Worm (Caenorhabditis elegans) whole organism, L2 larva: Measurements from ENCODE around the gene fbxa-26.

Experiments
- R02D3.7 ChIP-seq: fragments of 150-350 bp; optimal IDR thresholded peaks from 2 replicates; lab custom pipeline; 2014; ENCODE audit warnings: missing biosample characterization, missing genetic modification characterization
- alr-1 ChIP-seq: fragments of 150-350 bp; optimal IDR thresholded peaks from 2 replicates; lab custom pipeline; 2014; ENCODE audit warnings: missing biosample characterization, missing genetic modification characterization
- ceh-16 ChIP-seq: fragments of 150-350 bp; optimal IDR thresholded peaks from 2 replicates; lab custom pipeline; 2014; ENCODE audit warnings: missing biosample characterization, missing genetic modification characterization
- ceh-82 ChIP-seq: fragments of 150-350 bp; optimal IDR thresholded peaks from 2 replicates; lab custom pipeline; 2014; ENCODE audit warnings: missing biosample characterization, missing genetic modification characterization
- dmd-4 ChIP-seq: sonication (generic microtip); optimal IDR thresholded peaks from 2 replicates; lab custom pipeline; 2017; ENCODE audit warnings: missing biosample characterization, missing genetic modification characterization
- fos-1 ChIP-seq: fragments of 150-350 bp; optimal IDR thresholded peaks from 2 replicates; lab custom pipeline; 2014; ENCODE audit warnings: missing biosample characterization, missing genetic modification characterization
- lin-13 ChIP-seq: fragments of 150-350 bp; optimal IDR thresholded peaks from 2 replicates; lab custom pipeline; 2014; ENCODE audit warnings: missing biosample characterization, missing genetic modification reagents, missing genetic modification characterization
- nhr-12 ChIP-seq: fragments of 150-350 bp; optimal IDR thresholded peaks from 2 replicates; lab custom pipeline; 2014; ENCODE audit warnings: missing biosample characterization, missing genetic modification characterization
- nhr-21 ChIP-seq: fragments of 150-350 bp; optimal IDR thresholded peaks from 2 replicates; lab custom pipeline; 2014; ENCODE audit warnings: missing biosample characterization, missing genetic modification characterization
- snpc-4 ChIP-seq: fragments of 150-350 bp; optimal IDR thresholded peaks from 2 replicates; lab custom pipeline; 2014; ENCODE audit warnings: missing biosample characterization, missing genetic modification characterization
- unc-39 ChIP-seq: fragments of 150-350 bp; optimal IDR thresholded peaks from 2 replicates; lab custom pipeline; 2014; ENCODE audit warnings: missing biosample characterization, missing genetic modification characterization
- ztf-11 ChIP-seq: sonication (generic microtip); optimal IDR thresholded peaks from 2 replicates; lab custom pipeline; 2017; ENCODE audit warnings: missing biosample characterization, missing genetic modification characterization

- TF ChIP-seq nhr-21 (tag; lab: Kevin White, UChicago): no peak
- TF ChIP-seq ztf-11: no peak
- no peak for TF ChIP-seq ceh-16
- TF ChIP-seq R02D3.7 (tag; lab: Kevin White, UChicago): no peak
- TF ChIP-seq unc-39 (tag; lab: Kevin White, UChicago): no peak
- no peak for TF ChIP-seq dmd-4 (tag; lab: Kevin White, UChicago)
- no peak for TF ChIP-seq fos-1 (tag; lab: Kevin White, UChicago)
- no peak for TF ChIP-seq lin-13 (GFP tag; lab: Kevin White, UChicago)
- TF ChIP-seq alr-1: no peak
- TF ChIP-seq ceh-82: no peak
- TF ChIP-seq nhr-12 (tag; lab: Kevin White, UChicago): no peak
- no peak for TF ChIP-seq snpc-4
Measured at ce11 chrIII:1311367-1311766, 31.0 kb downstream of the fbxa-26 start.
